Fruit fly (Drosophila melanogaster) whole organism: ENCODE data around the gene Gas8.

Source experiments
- CG8478 ChIP-seq: fragments of >200 bp; optimal IDR thresholded peaks from 2 replicates; lab custom pipeline; 2018; ENCODE audit warnings: inconsistent platforms
- Dll ChIP-seq: fragments of >200 bp; optimal IDR thresholded peaks from 2 replicates; lab custom pipeline; 2017
- EcR ChIP-seq, 2 experiments: fragments of >200 bp; optimal IDR thresholded peaks; 2 replicates each; lab custom pipeline; 2017; ENCODE audit warnings: missing biosample characterization in 2 of 2, missing genetic modification characterization in 2 of 2, missing genetic modification reagents in 2 of 2
- pan ChIP-seq: fragments of >200 bp; optimal IDR thresholded peaks from 2 replicates; lab custom pipeline; 2017
- psq ChIP-seq: fragments of >200 bp; optimal IDR thresholded peaks from 2 replicates; lab custom pipeline; 2017
- usp ChIP-seq: fragments of >200 bp; optimal IDR thresholded peaks from 2 replicates; lab custom pipeline; 2017; ENCODE audit warnings: missing biosample characterization, missing genetic modification characterization, mixed read lengths

Gas8 gene

dm6 chrX:3476009-3476408 is 28.6 kb downstream of the Gas8 start:
- TF ChIP-seq CG8478 (lab: Kevin White, UChicago) (no peak), Dll (peak; percentile 67)

- TF ChIP-seq Dll = peak; percentile 42
- no peak for TF ChIP-seq EcR (GFP tag; optimal IDR thresholded peaks at IDR 0.05; lab: Kevin White, UChicago)
Measured at dm6 chrX:3474476-3475439, 29.9 kb downstream of the Gas8 start, which contains the start of gene CG12206. Gene CG12206, minus strand, starts transcription at chrX:3474524.

- TF ChIP-seq psq (lab: Kevin White, UChicago) (no peak), usp (no peak), Dll (no peak), EcR (GFP tag; optimal IDR thresholded peaks at IDR 0.05; lab: Kevin White, UChicago) (no peak), pan (lab: Kevin White, UChicago) (no peak), CG8478 (lab: Kevin White, UChicago) (no peak)
Measured at dm6 chrX:3473636-3474035, 31.0 kb downstream of the Gas8 start.

dm6 chrX:3470467-3471079 is 34.1 kb downstream of the Gas8 start:
- TF ChIP-seq usp (no peak), EcR (GFP tag; optimal IDR thresholded peaks at IDR 0.05; lab: Kevin White, UChicago) (no peak), Dll (no peak), CG8478 (lab: Kevin White, UChicago) (no peak), pan (lab: Kevin White, UChicago) (no peak), psq (lab: Kevin White, UChicago) (no peak)

- TF ChIP-seq usp (no peak), EcR (GFP tag; optimal IDR thresholded peaks at IDR 0.05; lab: Kevin White, UChicago) (no peak), psq (lab: Kevin White, UChicago) (no peak), CG8478 (lab: Kevin White, UChicago) (no peak), pan (lab: Kevin White, UChicago) (no peak), Dll (no peak)
Measured at dm6 chrX:3465551-3465950, 39.1 kb downstream of the Gas8 start.

- TF ChIP-seq psq (lab: Kevin White, UChicago) (no peak), usp (no peak), EcR (GFP tag; optimal IDR thresholded peaks at IDR 0.05; lab: Kevin White, UChicago) (no peak), CG8478 (lab: Kevin White, UChicago) (no peak), Dll (no peak), pan (lab: Kevin White, UChicago) (no peak)
Measured at dm6 chrX:3463944-3464343, 40.7 kb downstream of the Gas8 start, which contains the start of gene CG16781. Gene CG16781, minus strand, starts transcription at chrX:3464044.

- no peak for TF ChIP-seq pan (lab: Kevin White, UChicago)
- TF ChIP-seq EcR (GFP tag; optimal IDR thresholded peaks at IDR 0.05; lab: Kevin White, UChicago) = no peak
- no peak for TF ChIP-seq usp
- no peak for TF ChIP-seq CG8478 (lab: Kevin White, UChicago)
- no peak for TF ChIP-seq Dll
- TF ChIP-seq psq (lab: Kevin White, UChicago) = no peak
Measured at dm6 chrX:3460140-3460642, 44.5 kb downstream of the Gas8 start, which contains the start of the genes CG16782 and CG10801. Gene CG16782, minus strand, starts transcription at chrX:3460240. Gene CG10801, plus strand, starts transcription at chrX:3460592.

dm6 chrX:3458491-3458890 is 46.2 kb downstream of the Gas8 start:
- TF ChIP-seq Dll = no peak
- no peak for TF ChIP-seq pan (lab: Kevin White, UChicago)

dm6 chrX:3457518-3457917 is 47.1 kb downstream of the Gas8 start:
- no peak for TF ChIP-seq usp
- no peak for TF ChIP-seq pan (lab: Kevin White, UChicago)
- no peak for TF ChIP-seq CG8478 (lab: Kevin White, UChicago)
- no peak for TF ChIP-seq psq (lab: Kevin White, UChicago)
- no peak for TF ChIP-seq EcR (GFP tag; optimal IDR thresholded peaks at IDR 0.05; lab: Kevin White, UChicago)
- TF ChIP-seq Dll = no peak

- TF ChIP-seq Dll = no peak
- TF ChIP-seq EcR (GFP tag; optimal IDR thresholded peaks at IDR 0.05; lab: Kevin White, UChicago) = no peak
- no peak for TF ChIP-seq pan (lab: Kevin White, UChicago)
- TF ChIP-seq psq (lab: Kevin White, UChicago) = no peak
- TF ChIP-seq usp = no peak
- no peak for TF ChIP-seq CG8478 (lab: Kevin White, UChicago)
Measured at dm6 chrX:3455431-3456001, 49.1 kb downstream of the Gas8 start.

- TF ChIP-seq usp (no peak), EcR (GFP tag; optimal IDR thresholded peaks at IDR 0.05; lab: Kevin White, UChicago) (no peak), pan (lab: Kevin White, UChicago) (no peak), psq (lab: Kevin White, UChicago) (no peak), CG8478 (lab: Kevin White, UChicago) (no peak), Dll (no peak)
Measured at dm6 chrX:3454715-3455114, 49.9 kb downstream of the Gas8 start.
